Worm (Caenorhabditis elegans): Measurements from ENCODE around the gene C10A4.2.
"Not testable (repeated sequence)": the region's sequence is repeated elsewhere in the genome, so short reads cannot be mapped to it uniquely, and the experiment has no call there.

C10A4.2 gene

DNA sequence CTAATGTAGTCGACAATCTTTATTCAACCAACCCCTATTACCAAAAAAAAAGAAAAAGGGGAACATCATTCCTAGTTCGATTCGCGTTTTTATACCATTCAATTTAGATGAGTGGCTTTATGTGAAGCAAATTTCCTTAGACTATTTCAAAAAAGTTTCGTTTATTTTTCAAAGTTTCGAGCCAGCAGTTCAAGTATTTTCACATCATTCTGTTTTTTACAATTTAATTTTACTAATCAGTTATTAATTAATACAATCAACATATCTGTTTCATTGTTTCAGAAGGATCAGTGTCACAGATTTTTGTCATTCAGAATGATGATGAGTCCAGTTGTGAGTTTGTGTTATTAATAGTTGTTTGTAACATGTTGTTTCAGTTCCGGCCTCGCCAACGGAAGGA lies at the start of gene C10A4.2:
Gene C10A4.2 (plus strand): TSS at position 301 of the 400 bp plus-strand sequence.
- TF ChIP-seq flt-1 (GFP tag; IDR thresholded peaks at IDR 0.05) = no peak
- no peak for TF ChIP-seq F13C5.2 (tag; optimal IDR thresholded peaks at IDR 0.05)
- TF ChIP-seq tbx-11 (GFP tag; IDR thresholded peaks at IDR 0.05) = no peak
- TF ChIP-seq hmg-4 (GFP tag; optimal IDR thresholded peaks at IDR 0.05) = no peak
- no peak for TF ChIP-seq scrt-1 (GFP tag; IDR thresholded peaks at IDR 0.05)
- no peak for TF ChIP-seq ceh-36 (tag; optimal IDR thresholded peaks at IDR 0.05)
- no peak for TF ChIP-seq ets-7 (tag; optimal IDR thresholded peaks at IDR 0.05)
- TF ChIP-seq ceh-13 (GFP tag; optimal IDR thresholded peaks at IDR 0.05) = no peak
- no peak for TF ChIP-seq B0310.2 (tag; optimal IDR thresholded peaks at IDR 0.05)
- TF ChIP-seq tra-4 (tag; optimal IDR thresholded peaks at IDR 0.05) = no peak
- no peak for TF ChIP-seq hnd-1 (tag; optimal IDR thresholded peaks at IDR 0.05)
- TF ChIP-seq ama-1 (optimal IDR thresholded peaks at IDR 0.05) = no peak
- TF ChIP-seq sea-1 (GFP tag; conservative IDR thresholded peaks at IDR 0.05) = no peak
- no peak for TF ChIP-seq aly-1 (tag; optimal IDR thresholded peaks at IDR 0.05)
- TF ChIP-seq tbx-37 (GFP tag; conservative IDR thresholded peaks at IDR 0.05) = no peak

ce11 chrX:7365267-7365666 lies 44.8 kb upstream of the C10A4.2 start, which contains the start of gene C56G3.2:
Gene C56G3.2, plus strand, starts transcription at chrX:7365567.
- not testable (repeated sequence) for TF ChIP-seq F13C5.2 (tag; optimal IDR thresholded peaks at IDR 0.05); B0310.2 (tag; optimal IDR thresholded peaks at IDR 0.05); tbx-11 (GFP tag; IDR thresholded peaks at IDR 0.05)

- TF ChIP-seq tbx-37 (GFP tag; conservative IDR thresholded peaks at IDR 0.05) (no peak), hnd-1 (tag; optimal IDR thresholded peaks at IDR 0.05) (no peak), hmbx-1 (tag; optimal IDR thresholded peaks at IDR 0.05) (no peak), sea-1 (GFP tag; conservative IDR thresholded peaks at IDR 0.05) (no peak), ama-1 (optimal IDR thresholded peaks at IDR 0.05) (no peak), aly-1 (tag; optimal IDR thresholded peaks at IDR 0.05) (no peak), F13C5.2 (tag; optimal IDR thresholded peaks at IDR 0.05) (no peak), tbx-11 (GFP tag; IDR thresholded peaks at IDR 0.05) (no peak), ceh-36 (tag; optimal IDR thresholded peaks at IDR 0.05) (no peak), ceh-13 (GFP tag; optimal IDR thresholded peaks at IDR 0.05) (no peak)
Observed at ce11 chrX:7369770-7370169, 40.3 kb upstream of the C10A4.2 start.

DNA sequence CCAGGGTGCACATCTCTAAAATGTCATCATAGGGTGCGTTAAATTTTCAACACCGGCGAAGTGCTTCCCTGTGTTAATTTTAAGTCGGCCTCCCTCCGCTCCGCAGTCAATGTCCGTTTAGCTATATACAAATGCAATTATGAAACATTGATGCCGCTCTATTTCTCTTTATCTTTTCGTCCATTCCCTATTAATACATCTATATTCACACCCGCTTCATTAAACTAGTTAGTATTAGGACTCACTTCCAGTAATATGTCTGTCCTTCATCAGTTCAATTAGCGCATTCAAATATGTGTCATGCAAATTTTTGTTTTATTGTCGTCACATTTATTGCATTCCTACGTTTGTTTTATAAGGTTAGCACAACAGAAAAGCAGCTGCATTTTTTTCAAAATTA lies 38.1 kb upstream of the C10A4.2 start:
- TF ChIP-seq hnd-1 (tag; optimal IDR thresholded peaks at IDR 0.05) = no peak

DNA sequence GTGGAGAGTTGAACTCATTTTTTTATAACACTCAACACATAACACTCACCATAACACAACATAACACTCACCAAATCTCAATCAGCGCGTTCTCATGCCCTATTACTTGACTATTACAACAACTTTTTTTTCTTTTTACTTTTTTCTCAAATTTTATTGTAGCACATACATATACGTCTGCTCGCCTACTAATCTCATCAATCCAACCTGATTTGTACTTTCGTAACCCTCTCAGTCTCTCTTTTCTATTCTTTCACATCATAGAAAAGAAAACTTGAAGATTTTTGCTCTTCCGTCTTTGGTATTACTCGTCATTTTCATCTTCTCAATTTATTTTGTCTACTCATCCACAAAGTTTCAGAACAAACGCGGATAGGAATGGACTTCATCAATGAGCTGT lies 33.1 kb upstream of the C10A4.2 start, which contains the start of gene npr-8:
Gene npr-8 (plus strand): TSS at position 362 of the 400 bp plus-strand sequence.
- no peak for TF ChIP-seq ets-7 (tag; optimal IDR thresholded peaks at IDR 0.05)
- TF ChIP-seq hmbx-1 (tag; optimal IDR thresholded peaks at IDR 0.05) = no peak
- TF ChIP-seq sea-1 (GFP tag; conservative IDR thresholded peaks at IDR 0.05) = no peak
- TF ChIP-seq B0310.2 (tag; optimal IDR thresholded peaks at IDR 0.05) = no peak
- no peak for TF ChIP-seq pes-1 (GFP tag; IDR thresholded peaks at IDR 0.05)
- TF ChIP-seq ceh-13 (GFP tag; optimal IDR thresholded peaks at IDR 0.05) = no peak
- no peak for TF ChIP-seq tra-4 (tag; optimal IDR thresholded peaks at IDR 0.05)
- TF ChIP-seq tbx-37 (GFP tag; conservative IDR thresholded peaks at IDR 0.05) = no peak
- TF ChIP-seq scrt-1 (GFP tag; IDR thresholded peaks at IDR 0.05) = no peak
- no peak for TF ChIP-seq F13C5.2 (tag; optimal IDR thresholded peaks at IDR 0.05)
- no peak for TF ChIP-seq ceh-36 (tag; optimal IDR thresholded peaks at IDR 0.05)
- no peak for TF ChIP-seq tbx-11 (GFP tag; IDR thresholded peaks at IDR 0.05)
- no peak for TF ChIP-seq aly-1 (tag; optimal IDR thresholded peaks at IDR 0.05)
- no peak for TF ChIP-seq ama-1 (optimal IDR thresholded peaks at IDR 0.05)

DNA sequence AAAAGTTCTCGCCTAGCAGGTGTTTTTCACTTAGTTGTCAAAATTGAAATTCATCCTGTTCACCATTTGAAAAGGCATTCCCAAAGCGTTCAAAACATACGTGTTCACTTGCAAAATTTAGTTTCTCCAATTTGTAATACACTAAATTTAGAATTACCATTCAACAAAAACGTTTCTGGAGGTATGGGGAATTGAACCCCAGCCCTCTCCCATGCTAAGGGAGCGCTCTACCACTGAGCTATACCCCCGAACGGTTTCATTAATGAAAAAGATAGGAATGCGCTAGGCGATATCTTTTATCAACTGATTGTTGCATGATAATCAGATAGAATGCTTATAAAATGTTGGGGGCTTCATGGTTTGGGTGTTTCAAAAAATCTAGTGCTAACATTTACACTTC lies 31.4 kb upstream of the C10A4.2 start:
- TF ChIP-seq B0310.2 (tag; optimal IDR thresholded peaks at IDR 0.05) = no peak
- no peak for TF ChIP-seq pes-1 (GFP tag; IDR thresholded peaks at IDR 0.05)
- no peak for TF ChIP-seq hmg-4 (GFP tag; optimal IDR thresholded peaks at IDR 0.05)
- TF ChIP-seq flt-1 (GFP tag; IDR thresholded peaks at IDR 0.05) = no peak
- no peak for TF ChIP-seq ceh-36 (tag; optimal IDR thresholded peaks at IDR 0.05)
- no peak for TF ChIP-seq aly-1 (tag; optimal IDR thresholded peaks at IDR 0.05)
- TF ChIP-seq F13C5.2 (tag; optimal IDR thresholded peaks at IDR 0.05) = no peak
- no peak for TF ChIP-seq ets-7 (tag; optimal IDR thresholded peaks at IDR 0.05)
- no peak for TF ChIP-seq tbx-37 (GFP tag; conservative IDR thresholded peaks at IDR 0.05)
- TF ChIP-seq hmbx-1 (tag; optimal IDR thresholded peaks at IDR 0.05) = no peak
- TF ChIP-seq tbx-11 (GFP tag; IDR thresholded peaks at IDR 0.05) = no peak
- no peak for TF ChIP-seq ceh-13 (GFP tag; optimal IDR thresholded peaks at IDR 0.05)
- no peak for TF ChIP-seq ama-1 (optimal IDR thresholded peaks at IDR 0.05)
- TF ChIP-seq hnd-1 (tag; optimal IDR thresholded peaks at IDR 0.05) = no peak
- TF ChIP-seq tra-4 (tag; optimal IDR thresholded peaks at IDR 0.05) = no peak
- no peak for TF ChIP-seq scrt-1 (GFP tag; IDR thresholded peaks at IDR 0.05)
- TF ChIP-seq sea-1 (GFP tag; conservative IDR thresholded peaks at IDR 0.05) = no peak

- no peak for TF ChIP-seq hnd-1 (tag; optimal IDR thresholded peaks at IDR 0.05)
- no peak for TF ChIP-seq F13C5.2 (tag; optimal IDR thresholded peaks at IDR 0.05)
- no peak for TF ChIP-seq tra-4 (tag; optimal IDR thresholded peaks at IDR 0.05)
- TF ChIP-seq ets-7 (tag; optimal IDR thresholded peaks at IDR 0.05) = no peak
- no peak for TF ChIP-seq hmg-4 (GFP tag; optimal IDR thresholded peaks at IDR 0.05)
- TF ChIP-seq hmbx-1 (tag; optimal IDR thresholded peaks at IDR 0.05) = no peak
- TF ChIP-seq tbx-37 (GFP tag; conservative IDR thresholded peaks at IDR 0.05) = no peak
- no peak for TF ChIP-seq pes-1 (GFP tag; IDR thresholded peaks at IDR 0.05)
- TF ChIP-seq aly-1 (tag; optimal IDR thresholded peaks at IDR 0.05) = no peak
- TF ChIP-seq tbx-11 (GFP tag; IDR thresholded peaks at IDR 0.05) = no peak
- no peak for TF ChIP-seq B0310.2 (tag; optimal IDR thresholded peaks at IDR 0.05)
- no peak for TF ChIP-seq sea-1 (GFP tag; conservative IDR thresholded peaks at IDR 0.05)
- no peak for TF ChIP-seq flt-1 (GFP tag; IDR thresholded peaks at IDR 0.05)
- no peak for TF ChIP-seq ama-1 (optimal IDR thresholded peaks at IDR 0.05)
- TF ChIP-seq scrt-1 (GFP tag; IDR thresholded peaks at IDR 0.05) = no peak
- TF ChIP-seq ceh-13 (GFP tag; optimal IDR thresholded peaks at IDR 0.05) = no peak
- TF ChIP-seq ceh-36 (tag; optimal IDR thresholded peaks at IDR 0.05) = no peak
Observed at ce11 chrX:7390270-7390669, 19.8 kb upstream of the C10A4.2 start, which contains the start of gene C10A4.6. Gene C10A4.6, plus strand, starts transcription at chrX:7390570.

ce11 chrX:7393167-7393566 lies 16.9 kb upstream of the C10A4.2 start, which contains the start of gene gad-2:
Gene gad-2, plus strand, starts transcription at chrX:7393467.
- TF ChIP-seq hmbx-1 (tag; optimal IDR thresholded peaks at IDR 0.05) (no peak), flt-1 (GFP tag; IDR thresholded peaks at IDR 0.05) (no peak), pes-1 (GFP tag; IDR thresholded peaks at IDR 0.05) (no peak), F13C5.2 (tag; optimal IDR thresholded peaks at IDR 0.05) (no peak), ceh-36 (tag; optimal IDR thresholded peaks at IDR 0.05) (no peak), aly-1 (tag; optimal IDR thresholded peaks at IDR 0.05) (no peak), sea-1 (GFP tag; conservative IDR thresholded peaks at IDR 0.05) (no peak), ets-7 (tag; optimal IDR thresholded peaks at IDR 0.05) (no peak), scrt-1 (GFP tag; IDR thresholded peaks at IDR 0.05) (no peak), hmg-4 (GFP tag; optimal IDR thresholded peaks at IDR 0.05) (no peak), ceh-13 (GFP tag; optimal IDR thresholded peaks at IDR 0.05) (no peak), tbx-11 (GFP tag; IDR thresholded peaks at IDR 0.05) (no peak), B0310.2 (tag; optimal IDR thresholded peaks at IDR 0.05) (no peak), hnd-1 (tag; optimal IDR thresholded peaks at IDR 0.05) (no peak), tra-4 (tag; optimal IDR thresholded peaks at IDR 0.05) (no peak), tbx-37 (GFP tag; conservative IDR thresholded peaks at IDR 0.05) (no peak)

Data from whole organism, early embryonic.